Worm (Caenorhabditis elegans): ENCODE data around the gene F36H12.9.

DNA sequence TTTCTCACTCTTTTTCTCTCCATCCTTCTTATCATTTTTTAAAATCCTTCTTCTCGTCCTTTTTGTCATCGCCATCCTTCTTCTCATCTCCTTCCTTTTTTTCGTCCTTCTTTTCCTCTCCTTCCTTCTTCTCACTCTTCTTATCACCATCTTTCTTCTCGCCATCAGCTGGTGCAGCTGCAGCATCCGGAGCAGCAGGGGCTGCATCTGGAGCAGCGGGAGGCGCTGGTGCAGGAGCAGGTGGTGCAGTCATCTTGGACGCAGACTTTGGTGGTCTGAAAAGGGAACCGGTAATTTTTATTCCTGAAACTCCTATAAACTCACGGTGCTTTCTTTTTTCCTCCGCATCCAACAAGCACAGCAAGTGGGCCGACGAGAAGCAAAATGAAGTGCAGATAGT is 35.1 kb upstream of the F36H12.9 start:
- TF ChIP-seq T22C8.4 (GFP tag; IDR thresholded peaks at IDR 0.05) (no peak), klf-2 (GFP tag; conservative IDR thresholded peaks at IDR 0.05) (no peak), flt-1 (GFP tag; IDR thresholded peaks at IDR 0.05) (no peak), med-1 (GFP tag; optimal IDR thresholded peaks at IDR 0.05; ENCODE audit: insufficient read depth) (no peak), ref-1 (GFP tag; conservative IDR thresholded peaks at IDR 0.05) (no peak), ztf-23 (GFP tag; IDR thresholded peaks at IDR 0.05) (no peak), tab-1 (GFP tag; IDR thresholded peaks at IDR 0.05) (no peak)

Data from whole organism, midembryonic.